Fruit fly (Drosophila melanogaster) whole organism, adult: ENCODE measurements around the gene G9a.
A peak's percentile ranks its signal among the peaks of the same experiment; 100 is the strongest.

Source experiments
- CG11617 ChIP-seq: fragments of 200-800 bp; sonication (Bioruptor generic); optimal IDR thresholded peaks from 2 replicates; lab custom pipeline; 2017; ENCODE audit warnings: mild to moderate bottlenecking, missing biosample characterization, missing genetic modification reagents, missing genetic modification characterization
- CG12768 ChIP-seq: fragments of 200-800 bp; sonication (Bioruptor generic); optimal IDR thresholded peaks from 2 replicates; lab custom pipeline; 2017; ENCODE audit warnings: missing biosample characterization, missing genetic modification characterization, mild to moderate bottlenecking, moderate library complexity, missing genetic modification reagents
- CG14711 ChIP-seq: fragments of 200-800 bp; sonication (Bioruptor generic); optimal IDR thresholded peaks from 2 replicates; lab custom pipeline; 2018; ENCODE audit warnings: missing biosample characterization, mild to moderate bottlenecking, missing genetic modification characterization, moderate library complexity
- CG1620 ChIP-seq: fragments of 200-800 bp; sonication (Bioruptor generic); optimal IDR thresholded peaks from 2 replicates; lab custom pipeline; 2016; ENCODE audit warnings: missing biosample characterization, missing genetic modification characterization
- CG33017 ChIP-seq: fragments of 200-800 bp; sonication (Bioruptor generic); optimal IDR thresholded peaks from 2 replicates; lab custom pipeline; 2018; ENCODE audit warnings: missing biosample characterization, mild to moderate bottlenecking, missing genetic modification characterization, moderate library complexity
- CG5204 ChIP-seq: fragments of 200-800 bp; sonication (Bioruptor generic); optimal IDR thresholded peaks from 2 replicates; lab custom pipeline; 2016; ENCODE audit warnings: missing biosample characterization, missing genetic modification characterization
- CG7045 ChIP-seq: fragments of 200-800 bp; sonication (Bioruptor generic); optimal IDR thresholded peaks from 2 replicates; lab custom pipeline; 2017; ENCODE audit warnings: missing biosample characterization, mild to moderate bottlenecking, missing genetic modification characterization
- CG7101 ChIP-seq: fragments of 200-800 bp; sonication (Bioruptor generic); optimal IDR thresholded peaks from 2 replicates; lab custom pipeline; 2018; ENCODE audit warnings: missing biosample characterization, mild to moderate bottlenecking, missing genetic modification characterization, moderate library complexity
- Clk ChIP-seq: fragments of 200-800 bp; sonication (Bioruptor generic); optimal IDR thresholded peaks from 2 replicates; lab custom pipeline; 2017; ENCODE audit warnings: missing biosample characterization, missing genetic modification characterization
- Crg-1 ChIP-seq: fragments of 200-800 bp; sonication (Bioruptor generic); optimal IDR thresholded peaks from 2 replicates; lab custom pipeline; 2016; ENCODE audit warnings: missing biosample characterization, missing genetic modification characterization
- Hr96 ChIP-seq: fragments of 200-800 bp; sonication (Bioruptor generic); optimal IDR thresholded peaks from 2 replicates; lab custom pipeline; 2016; ENCODE audit warnings: missing biosample characterization, missing genetic modification characterization
- Mnt ChIP-seq: fragments of 200-800 bp; sonication (Bioruptor generic); optimal IDR thresholded peaks from 2 replicates; lab custom pipeline; 2016; ENCODE audit warnings: missing biosample characterization, mild to moderate bottlenecking, missing genetic modification characterization
- bab1 ChIP-seq: fragments of 200-800 bp; sonication (Bioruptor generic); optimal IDR thresholded peaks from 3 replicates; lab custom pipeline; 2019; ENCODE audit warnings: missing biosample characterization, mild to moderate bottlenecking, missing genetic modification characterization, moderate library complexity
- cic ChIP-seq: fragments of 200-800 bp; sonication (Bioruptor generic); optimal IDR thresholded peaks from 2 replicates; lab custom pipeline; 2017; ENCODE audit warnings: missing biosample characterization, mild to moderate bottlenecking, missing genetic modification characterization, moderate library complexity
- cnc ChIP-seq, 2 experiments: fragments of >200 bp; optimal IDR thresholded peaks; 2 replicates each; lab custom pipeline; 2017
- kay ChIP-seq: fragments of 200-800 bp; sonication (Bioruptor generic); peaks from one replicate; lab custom pipeline; 2016; ENCODE audit warnings: missing biosample characterization, missing genetic modification characterization, borderline replicate concordance
- ovo ChIP-seq: fragments of 200-800 bp; sonication (Bioruptor generic); optimal IDR thresholded peaks from 2 replicates; lab custom pipeline; 2016; ENCODE audit warnings: missing biosample characterization, missing genetic modification characterization
- pad ChIP-seq: fragments of 200-800 bp; sonication (Bioruptor generic); optimal IDR thresholded peaks from 3 replicates; lab custom pipeline; 2017; ENCODE audit warnings: missing biosample characterization, missing genetic modification characterization, mild to moderate bottlenecking, moderate library complexity, missing genetic modification reagents
- tj ChIP-seq: fragments of 200-800 bp; sonication (Bioruptor generic); optimal IDR thresholded peaks from 3 replicates; lab custom pipeline; 2017; ENCODE audit warnings: missing biosample characterization, mild to moderate bottlenecking, missing genetic modification characterization, moderate library complexity
- toe ChIP-seq: fragments of 200-800 bp; sonication (Bioruptor generic); optimal IDR thresholded peaks from 2 replicates; lab custom pipeline; 2016; ENCODE audit warnings: missing biosample characterization, missing genetic modification characterization

The G9a gene

DNA sequence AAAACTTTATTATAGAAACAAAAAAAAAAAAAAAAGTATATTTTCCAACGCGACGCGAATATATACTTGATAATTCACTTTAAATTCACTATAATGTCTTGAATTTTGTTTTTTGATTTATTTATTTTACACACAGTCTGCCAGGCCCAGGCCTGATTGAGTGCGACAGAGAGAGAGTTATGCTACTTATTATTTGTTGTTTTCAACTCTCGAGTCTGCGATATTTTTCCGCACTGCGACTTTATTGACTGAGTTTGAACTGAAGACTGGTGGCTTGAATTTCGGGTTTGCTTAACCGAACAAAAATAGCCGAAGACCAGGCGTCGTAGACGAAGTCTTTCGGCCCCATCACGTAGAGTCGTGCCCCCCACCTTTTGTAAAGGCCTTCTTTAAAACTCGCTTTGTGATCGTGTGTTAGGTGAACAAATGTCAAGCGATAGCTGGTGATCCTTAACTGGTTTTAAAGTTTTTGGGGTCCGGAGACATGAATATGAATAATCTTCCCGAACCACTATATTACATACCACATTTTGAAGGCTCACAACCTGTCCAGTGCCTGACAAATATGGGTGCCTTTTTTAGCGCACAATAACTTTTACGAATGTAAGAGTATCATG lies 18.1 kb downstream of the G9a start, which contains the start of gene CG13377:
TSS of gene CG13377 (minus strand) at position 272 of the 617 bp plus-strand sequence.
- TF ChIP-seq CG1620 (GFP tag; lab: Kevin White, UChicago) (peak; percentile 2), bab1 (GFP tag; lab: Kevin White, UChicago) (peak; percentile 20), CG7101 (no peak), tj (peak; percentile 49), CG11617 (no peak)

DNA sequence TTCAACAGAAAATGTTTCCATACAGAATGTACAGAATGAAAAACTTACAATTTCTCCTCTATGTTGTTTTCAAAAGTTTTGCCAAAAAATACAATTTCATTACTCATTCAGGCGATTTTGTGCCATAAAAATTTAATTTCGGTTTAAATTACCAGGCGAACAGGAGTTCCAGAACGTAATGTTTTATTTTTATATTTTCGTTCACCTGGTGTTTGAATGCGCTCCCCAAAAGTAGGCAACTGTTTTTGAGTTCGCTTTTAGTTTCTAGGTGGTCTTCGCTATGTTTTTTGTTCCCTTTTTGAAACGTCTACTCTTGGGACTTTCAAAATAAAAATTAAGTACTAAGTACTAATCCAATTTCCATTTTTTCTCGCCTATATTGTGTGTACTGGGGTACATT lies 19.9 kb downstream of the G9a start:
- TF ChIP-seq bab1 (GFP tag; lab: Kevin White, UChicago) (no peak), pad (GFP tag; lab: Kevin White, UChicago) (no peak), CG11617 (no peak), kay (GFP tag; lab: Kevin White, UChicago) (peak; percentile 70)

DNA sequence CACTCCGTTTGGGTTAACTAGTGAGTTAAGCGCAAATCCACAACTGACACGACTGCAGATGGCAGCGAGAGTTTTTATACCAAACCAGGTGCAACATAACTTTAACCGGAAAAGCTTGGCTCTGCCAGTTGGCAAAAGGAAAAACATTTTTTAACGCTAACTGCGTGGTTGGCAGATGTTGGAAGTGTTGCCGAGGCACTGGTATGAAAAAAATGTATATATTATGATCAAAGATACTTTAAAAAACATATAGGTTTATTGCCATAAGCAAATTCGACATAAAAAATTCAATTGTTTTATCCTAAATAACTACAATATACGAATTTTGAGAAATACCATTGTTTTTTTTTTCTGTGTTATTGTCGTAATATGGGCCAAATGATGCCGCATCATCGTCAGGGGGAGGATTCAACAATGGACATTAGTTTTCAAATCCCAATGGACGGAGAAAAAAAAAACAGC lies 21.2 kb downstream of the G9a start, which contains the start of gene CG13376:
TSS of gene CG13376 (minus strand) at position 51 of the 462 bp plus-strand sequence.
- no peak for TF ChIP-seq CG12768
- TF ChIP-seq CG7045, result no peak
- TF ChIP-seq CG14711 (tag; lab: Kevin White, UChicago), result no peak
- TF ChIP-seq ovo, result no peak
- TF ChIP-seq tj, result no peak
- TF ChIP-seq cic (GFP tag; lab: Kevin White, UChicago), result no peak

DNA sequence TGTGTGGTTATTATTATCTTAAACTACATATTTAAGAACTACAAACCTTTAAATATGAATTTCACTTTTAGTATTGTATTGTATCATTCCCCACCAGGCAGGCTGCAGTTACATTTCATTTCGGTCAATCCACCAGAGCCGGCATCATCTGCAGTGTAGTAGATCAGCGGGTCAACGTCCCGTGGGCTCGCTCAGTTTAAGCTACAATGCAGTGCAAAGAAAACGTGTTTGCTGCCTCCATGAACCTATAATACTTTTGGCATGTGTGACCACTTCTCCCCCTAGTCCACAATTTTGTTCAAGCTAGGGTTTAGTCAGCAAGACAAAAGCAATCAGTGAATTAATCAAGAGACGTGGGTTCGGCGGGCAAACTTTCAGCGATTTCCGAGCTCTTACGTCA lies 22.2 kb downstream of the G9a start:
- TF ChIP-seq Clk (GFP tag; lab: Kevin White, UChicago), result no peak
- TF ChIP-seq pad (GFP tag; lab: Kevin White, UChicago), result no peak
- no peak for TF ChIP-seq bab1 (GFP tag; lab: Kevin White, UChicago)
- TF ChIP-seq Crg-1 (GFP tag; lab: Kevin White, UChicago), result no peak
- no peak for TF ChIP-seq cic (GFP tag; lab: Kevin White, UChicago)
- no peak for TF ChIP-seq CG7101
- no peak for TF ChIP-seq ovo
- TF ChIP-seq CG1620 (GFP tag; lab: Kevin White, UChicago), result no peak
- TF ChIP-seq CG11617, result no peak
- no peak for TF ChIP-seq tj
- no peak for TF ChIP-seq CG7045
- no peak for TF ChIP-seq cnc (optimal IDR thresholded peaks at IDR 0.05; lab: Kevin White, UChicago)
- no peak for TF ChIP-seq CG5204 (GFP tag; lab: Kevin White, UChicago)
- TF ChIP-seq CG14711 (tag; lab: Kevin White, UChicago), result no peak
- no peak for TF ChIP-seq Hr96
- no peak for TF ChIP-seq CG33017
- no peak for TF ChIP-seq toe (GFP tag; lab: Kevin White, UChicago)
- no peak for TF ChIP-seq CG12768
- no peak for TF ChIP-seq kay (GFP tag; lab: Kevin White, UChicago)
- TF ChIP-seq Mnt, result no peak

DNA sequence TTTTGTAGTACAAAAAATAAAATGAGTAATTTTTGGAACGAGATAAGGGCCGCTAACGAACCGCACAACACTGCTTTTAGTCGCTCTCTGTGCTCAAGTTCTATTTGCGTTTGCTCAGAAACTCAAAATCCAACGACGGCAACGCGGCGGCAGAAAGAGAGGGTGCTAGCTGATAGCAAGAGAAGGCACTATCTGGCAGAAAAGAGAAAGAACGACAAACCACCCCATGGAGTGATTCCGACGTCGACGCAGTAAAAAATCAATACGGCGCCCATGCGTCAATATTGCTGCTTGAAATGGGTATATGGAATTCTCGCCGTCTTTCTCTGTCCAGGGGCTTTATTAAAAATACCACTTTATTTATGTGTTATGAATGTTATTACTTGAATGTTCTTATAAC lies 30.3 kb downstream of the G9a start:
- TF ChIP-seq tj (peak; percentile 25), Crg-1 (GFP tag; lab: Kevin White, UChicago) (no peak)

DNA sequence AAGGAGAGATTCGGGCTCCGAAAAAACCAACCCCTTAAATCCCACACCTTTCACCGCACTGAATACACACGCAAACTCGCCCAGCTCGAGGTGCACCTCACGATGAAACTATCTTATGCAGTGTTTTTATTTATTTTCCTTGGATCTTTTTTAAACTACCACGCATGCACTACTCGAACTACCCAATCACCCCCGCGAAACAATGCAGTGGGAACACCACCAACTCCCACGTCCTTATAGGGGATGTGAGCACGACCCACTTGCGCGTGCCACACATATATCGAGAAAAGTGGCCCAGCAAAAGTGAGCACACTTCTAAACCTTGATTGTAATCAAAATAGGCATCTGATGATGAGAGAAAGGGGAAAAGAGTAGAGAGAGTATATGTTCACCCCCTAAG lies 30.8 kb downstream of the G9a start:
- TF ChIP-seq CG5204 (GFP tag; lab: Kevin White, UChicago), result no peak
- no peak for TF ChIP-seq CG12768
- TF ChIP-seq tj, result no peak
- TF ChIP-seq Mnt, result no peak
- TF ChIP-seq Crg-1 (GFP tag; lab: Kevin White, UChicago), result no peak
- TF ChIP-seq bab1 (GFP tag; lab: Kevin White, UChicago), result no peak

DNA sequence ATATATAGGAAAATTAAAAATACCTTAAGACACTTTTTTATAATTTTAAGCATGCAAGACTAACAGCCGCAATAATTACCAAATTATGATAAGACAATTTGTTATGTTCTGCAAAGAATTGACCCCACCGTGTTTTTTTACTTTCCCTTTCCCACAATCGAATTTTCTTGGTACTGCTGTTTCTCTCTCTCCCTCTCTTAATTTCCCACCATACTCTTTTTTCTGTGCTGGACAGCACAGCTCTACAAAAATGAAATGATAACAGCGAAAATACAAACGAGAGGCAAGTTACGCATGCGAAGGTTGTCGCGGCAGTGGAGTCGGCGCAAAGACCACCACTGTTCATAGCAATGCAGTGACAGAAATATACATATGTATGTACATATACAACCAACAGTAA lies 32.1 kb downstream of the G9a start:
- peak; percentile 56 for TF ChIP-seq kay (GFP tag; lab: Kevin White, UChicago)
- TF ChIP-seq bab1 (GFP tag; lab: Kevin White, UChicago), result no peak

DNA sequence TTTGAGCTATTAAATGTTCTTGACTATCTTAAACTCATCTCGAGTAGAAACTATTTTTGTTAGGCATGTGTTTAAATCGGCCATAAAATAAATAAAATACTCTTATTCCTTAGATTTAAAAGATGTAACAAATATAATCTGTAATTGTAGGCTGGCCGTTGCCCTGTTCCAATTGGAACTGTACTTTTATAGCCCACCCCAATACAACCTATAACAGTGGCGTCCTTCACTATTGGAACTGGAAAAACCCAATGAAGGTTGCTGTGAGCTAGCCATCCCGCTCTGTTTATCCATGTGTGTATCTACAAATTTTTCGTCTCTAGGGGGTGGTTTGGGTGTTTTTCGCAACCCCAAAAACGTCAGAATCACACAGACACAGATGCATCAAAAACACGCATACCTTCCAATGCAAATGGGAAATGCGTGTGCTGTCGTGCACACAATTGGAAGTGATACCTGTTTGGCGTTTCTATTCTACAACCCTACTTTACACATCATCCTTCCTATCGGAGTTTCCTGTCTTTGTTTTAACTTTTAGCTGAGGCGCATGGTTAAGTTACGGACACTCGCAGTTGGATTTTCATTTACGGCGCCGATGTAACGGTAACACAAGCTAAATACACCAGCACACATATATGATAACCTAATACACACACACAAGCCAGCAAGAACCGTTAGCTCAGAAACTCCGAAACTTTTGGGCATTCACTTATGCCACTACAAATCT lies 32.8 kb downstream of the G9a start:
- TF ChIP-seq ovo (peak; percentile 92), CG7101 (peak; percentile 8), CG1620 (GFP tag; lab: Kevin White, UChicago) (peak; percentile 9), Mnt (no peak)
